Worm (Caenorhabditis elegans) whole organism, L4 larva: ENCODE results near the gene C46C2.7.

ENCODE experiments used
- Y48G9A.11 ChIP-seq: fragments of 200-800 bp; sonication (Bioruptor generic); IDR thresholded peaks from 2 replicates; pipeline ENCODE4 v1.3.6; 2022; ENCODE audit warnings: missing genetic modification reagents, missing genetic modification characterization, missing compliant biosample characterization
- aha-1 ChIP-seq: fragments of 150-350 bp; peaks from one replicate; lab custom pipeline; 2014; ENCODE audit warnings: missing biosample characterization, missing genetic modification characterization
- ceh-20 ChIP-seq: fragments of 200-800 bp; sonication (Bioruptor generic); IDR thresholded peaks from 2 replicates; pipeline ENCODE4 v1.3.6; 2022; ENCODE audit warnings: missing genetic modification reagents, missing genetic modification characterization, missing compliant biosample characterization
- ces-1 ChIP-seq: fragments of 150-350 bp; sonication (generic microtip); optimal IDR thresholded peaks from 4 replicates; lab custom pipeline; 2014; ENCODE audit warnings: missing biosample characterization, missing genetic modification reagents, missing genetic modification characterization
- daf-16 ChIP-seq, 3 experiments: sonication (generic microtip); optimal IDR thresholded peaks; 2 replicates each; lab custom pipeline; 2016 to 2017; ENCODE audit warnings: missing genetic modification characterization in 3 of 3, missing genetic modification reagents in 3 of 3, mild to moderate bottlenecking in 2 of 3, missing compliant biosample characterization in 2 of 3, missing biosample characterization in 1 of 3, moderate library complexity in 1 of 3
- dmd-6 ChIP-seq: fragments of 200-800 bp; sonication (Bioruptor generic); IDR thresholded peaks from 2 replicates; pipeline ENCODE4 v1.3.6; 2022; ENCODE audit warnings: missing genetic modification reagents, missing genetic modification characterization, missing compliant biosample characterization
- nhr-28 ChIP-seq: fragments of 150-350 bp; optimal IDR thresholded peaks from 2 replicates; lab custom pipeline; 2014; ENCODE audit warnings: missing biosample characterization, missing genetic modification characterization
- spr-1 ChIP-seq: sonication (generic microtip); optimal IDR thresholded peaks from 2 replicates; lab custom pipeline; 2016; ENCODE audit warnings: mild to moderate bottlenecking, missing genetic modification characterization, missing compliant biosample characterization
- unc-62 ChIP-seq, 3 experiments: fragments of 150-350 bp in 1 of 3; sonication (generic microtip); optimal IDR thresholded peaks in 2 of 3; peaks in 1 of 3; 1 replicate in 1 of 3; 2 replicates in 2 of 3; lab custom pipeline; 2014 to 2017; ENCODE audit warnings: missing biosample characterization in 3 of 3, missing genetic modification characterization in 3 of 3, missing genetic modification reagents in 3 of 3, missing genotype in 1 of 3
- zfp-2 ChIP-seq: sonication (generic microtip); optimal IDR thresholded peaks from 2 replicates; lab custom pipeline; 2016; ENCODE audit warnings: mild to moderate bottlenecking, missing genetic modification characterization, missing compliant biosample characterization
- zip-2 ChIP-seq: fragments of 150-350 bp; optimal IDR thresholded peaks from 2 replicates; lab custom pipeline; 2014; ENCODE audit warnings: missing biosample characterization, missing genetic modification characterization

Gene C46C2.7

DNA sequence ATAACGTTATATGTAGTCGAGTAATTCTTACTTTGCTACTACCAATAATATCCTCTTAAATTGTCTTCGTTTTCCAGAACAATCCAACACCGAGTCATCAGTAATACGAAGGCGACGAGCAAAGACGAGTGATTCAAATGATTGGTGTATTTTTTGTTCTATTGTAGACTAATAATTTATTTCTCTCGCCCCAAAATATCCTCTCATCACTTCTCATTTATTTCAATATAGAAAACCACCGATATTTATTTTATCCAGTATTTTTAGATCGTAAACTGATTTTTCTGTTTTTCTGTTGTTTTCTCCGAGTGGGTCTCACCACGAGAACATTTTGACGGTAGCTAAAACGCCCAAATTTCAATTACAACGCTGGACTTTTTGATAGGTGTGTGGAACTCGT is 33.0 kb downstream of the C46C2.7 start:
- peak; percentile 92 for TF ChIP-seq aha-1 (tag; lab: Kevin White, UChicago)
- no peak for TF ChIP-seq dmd-6 (GFP tag; lab: Robert Waterston, UW)

DNA sequence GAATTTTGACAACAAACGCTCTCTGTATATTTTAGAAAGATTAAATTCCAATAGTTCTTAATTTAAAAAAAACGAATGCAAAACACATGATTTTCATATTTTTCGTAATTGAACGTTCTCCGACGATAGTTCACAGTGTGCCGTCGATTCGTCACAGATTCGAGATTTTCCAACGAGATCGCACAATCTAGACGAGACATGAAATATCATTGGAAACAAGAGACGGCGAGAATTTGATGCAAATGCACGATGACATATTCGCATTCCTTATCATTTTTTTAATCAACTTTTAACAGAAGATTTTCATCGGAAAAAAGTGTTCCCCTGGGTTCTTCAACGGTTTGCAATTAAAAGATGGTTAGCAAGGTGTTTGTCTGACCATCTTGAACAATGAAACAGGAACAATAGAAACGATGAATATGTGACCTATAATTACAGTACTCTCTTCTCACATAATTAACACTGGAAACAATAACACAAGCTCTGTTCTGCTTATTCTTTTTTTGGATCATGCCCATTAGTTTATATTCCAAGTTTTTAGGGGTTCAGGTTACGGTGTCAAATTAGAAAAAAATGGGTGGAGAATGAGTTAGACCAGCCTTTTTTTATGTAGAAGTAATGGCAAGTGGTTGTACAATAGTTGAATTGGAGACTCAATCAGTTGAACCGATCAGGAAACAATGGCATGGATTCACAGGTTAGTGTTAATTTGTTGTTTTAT is 38.0 kb downstream of the C46C2.7 start, which contains the start of gene Y11D7A.3:
Gene Y11D7A.3, plus strand, starts transcription at position 671 of the 721 bp plus-strand sequence.
- TF ChIP-seq zip-2 (tag; lab: Kevin White, UChicago) (no peak), Y48G9A.11 (no peak), aha-1 (tag; lab: Kevin White, UChicago) (peak; percentile 54), nhr-28 (peak; percentile 40), ceh-20 (GFP tag; lab: Robert Waterston, UW) (0 out of 2 replicates have a peak, but pooled peaks have one; percentile 15)

DNA sequence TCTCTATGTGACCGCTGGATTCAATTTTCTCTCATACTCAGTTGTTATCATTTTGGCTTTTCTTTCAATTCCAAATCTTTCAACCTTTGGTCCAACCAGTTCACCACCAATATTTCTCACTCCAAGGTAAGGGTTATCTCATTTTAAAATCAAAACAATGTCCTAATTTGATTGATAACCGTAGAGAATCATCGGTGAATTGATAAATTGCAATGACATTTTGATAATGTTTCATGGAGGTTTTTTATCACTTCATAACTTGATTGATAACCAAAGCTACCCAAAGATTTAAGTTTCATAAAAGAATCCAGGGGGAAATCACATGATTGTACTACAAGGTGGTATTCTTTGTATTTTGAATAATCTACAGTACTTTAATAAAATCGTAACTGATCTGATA is 44.5 kb downstream of the C46C2.7 start:
- TF ChIP-seq daf-16 (GFP tag; optimal IDR thresholded peaks at IDR 0.05; lab: Kevin White, UChicago), result no peak
- TF ChIP-seq daf-16 (tag; optimal IDR thresholded peaks at IDR 0.05; lab: Kevin White, UChicago), result no peak

DNA sequence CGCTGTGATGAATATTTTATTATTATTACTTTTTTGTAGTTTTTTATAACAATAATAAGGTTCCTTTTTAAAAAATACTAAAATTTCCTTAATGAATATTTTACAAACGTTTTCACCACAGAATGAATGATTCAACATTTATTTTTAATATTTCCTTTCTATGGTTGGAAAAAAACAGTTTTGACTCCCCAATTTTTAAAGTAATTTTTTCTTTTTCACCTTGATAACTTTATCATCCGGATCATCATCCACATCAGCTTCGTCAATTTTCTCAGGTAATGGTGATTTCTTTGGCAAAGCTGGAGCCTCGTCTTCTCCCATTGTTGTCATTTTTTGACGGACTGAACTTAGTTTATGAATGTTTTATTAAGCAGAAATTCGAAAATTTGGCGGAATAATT is 49.0 kb downstream of the C46C2.7 start, which contains the start of gene rab-28:
Gene rab-28, minus strand, starts transcription at position 343 of the 400 bp plus-strand sequence.
- TF ChIP-seq zfp-2 (tag; lab: Kevin White, UChicago) (no peak), aha-1 (tag; lab: Kevin White, UChicago) (peak; percentile 97), ces-1 (GFP tag; lab: Kevin White, UChicago) (no peak)
- TF ChIP-seq, all 104 proteins: peak for 1

DNA sequence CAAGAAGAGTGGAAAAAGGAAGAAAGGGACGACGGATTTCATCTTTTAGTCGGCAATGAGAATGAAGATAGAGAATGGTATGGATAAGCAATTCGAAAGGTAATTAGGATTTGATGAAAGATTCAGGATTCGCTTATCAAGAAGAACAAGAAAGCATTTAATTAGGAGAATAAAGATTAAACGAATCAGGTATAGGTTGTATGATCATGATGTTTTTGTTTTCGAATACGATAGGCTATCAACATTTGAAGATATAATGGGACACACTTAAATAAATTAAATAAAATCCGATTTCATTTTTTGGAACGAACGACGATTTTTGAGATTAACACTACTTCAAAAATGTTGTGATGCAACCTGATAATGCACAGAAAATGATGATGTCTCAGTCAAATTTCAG is 50.8 kb downstream of the C46C2.7 start, which contains the start of gene Y11D7A.5:
Gene Y11D7A.5, minus strand, starts transcription at position 101 of the 400 bp plus-strand sequence.
- TF ChIP-seq unc-62 (GFP tag; optimal IDR thresholded peaks at IDR 0.05 in 1 of 2; lab: Kevin White, UChicago) (peak in 1 of 2 experiments; percentile 28), unc-62 (tag; optimal IDR thresholded peaks at IDR 0.05; lab: Kevin White, UChicago) (no peak), spr-1 (no peak)
